Fruit fly (Drosophila melanogaster) whole organism, prepupa: ENCODE measurements around the gene CG15418.

ENCODE experiments used
- Blimp-1 ChIP-seq: fragments of 200-800 bp; sonication (Bioruptor generic); optimal IDR thresholded peaks from 3 replicates; lab custom pipeline; 2017; ENCODE audit warnings: missing biosample characterization, missing genetic modification characterization, mild to moderate bottlenecking, moderate library complexity, missing genetic modification reagents
- CG10631 ChIP-seq: fragments of 200-800 bp; sonication (Bioruptor generic); optimal IDR thresholded peaks from 2 replicates; lab custom pipeline; 2016; ENCODE audit warnings: missing biosample characterization, missing genetic modification characterization
- CG10669 ChIP-seq: fragments of 200-800 bp; sonication (Bioruptor generic); optimal IDR thresholded peaks from 3 replicates; lab custom pipeline; 2018; ENCODE audit warnings: missing biosample characterization, mild to moderate bottlenecking, missing genetic modification characterization, moderate library complexity
- CG11294 ChIP-seq: fragments of 200-800 bp; sonication (Bioruptor generic); IDR thresholded peaks from 2 replicates; pipeline ENCODE4 v1.3.6; 2022; ENCODE audit warnings: missing biosample characterization, missing genetic modification characterization
- CG11762 ChIP-seq: fragments of 200-800 bp; sonication (Bioruptor generic); optimal IDR thresholded peaks from 3 replicates; lab custom pipeline; 2016; ENCODE audit warnings: missing biosample characterization, missing genetic modification characterization; ENCODE audit not compliant: insufficient read depth
- CG11902 ChIP-seq: fragments of 200-800 bp; sonication (Bioruptor generic); optimal IDR thresholded peaks from 3 replicates; lab custom pipeline; 2016; ENCODE audit warnings: missing biosample characterization, missing genetic modification characterization
- CG1621 ChIP-seq: fragments of 200-800 bp; sonication (Bioruptor generic); optimal IDR thresholded peaks from 3 replicates; lab custom pipeline; 2018; ENCODE audit warnings: missing biosample characterization, mild to moderate bottlenecking, missing genetic modification characterization
- CG16779 ChIP-seq: fragments of 200-800 bp; sonication (Bioruptor generic); optimal IDR thresholded peaks from 3 replicates; lab custom pipeline; 2017; ENCODE audit warnings: missing biosample characterization, mild to moderate bottlenecking, missing genetic modification characterization
- CG3032 ChIP-seq: fragments of 200-800 bp; optimal IDR thresholded peaks from 2 replicates; lab custom pipeline; 2019; ENCODE audit warnings: missing biosample characterization, mild to moderate bottlenecking, missing genetic modification characterization, moderate library complexity
- CG31627 ChIP-seq: fragments of 200-800 bp; sonication (Bioruptor generic); optimal IDR thresholded peaks from 3 replicates; lab custom pipeline; 2016; ENCODE audit warnings: missing biosample characterization, missing genetic modification characterization
- CG32006 ChIP-seq: fragments of 200-800 bp; sonication (Bioruptor generic); optimal IDR thresholded peaks from 3 replicates; lab custom pipeline; 2017; ENCODE audit warnings: missing biosample characterization, mild to moderate bottlenecking, missing genetic modification characterization
- CG34406 ChIP-seq: fragments of 200-800 bp; sonication (Bioruptor generic); optimal IDR thresholded peaks from 3 replicates; lab custom pipeline; 2016; ENCODE audit warnings: missing biosample characterization, missing genetic modification characterization
- CG3919 ChIP-seq: fragments of 200-800 bp; sonication (Bioruptor generic); optimal IDR thresholded peaks from 3 replicates; lab custom pipeline; 2016; ENCODE audit warnings: missing biosample characterization, missing genetic modification characterization
- CG4318 ChIP-seq: fragments of 200-800 bp; sonication (Bioruptor generic); optimal IDR thresholded peaks from 3 replicates; lab custom pipeline; 2017; ENCODE audit warnings: missing biosample characterization, mild to moderate bottlenecking, missing genetic modification characterization
- CG6163 ChIP-seq: fragments of 200-800 bp; sonication (Bioruptor generic); IDR thresholded peaks from 3 replicates; pipeline ENCODE4 v1.3.6; 2022; ENCODE audit warnings: missing biosample characterization, missing genetic modification characterization
- CG6276 ChIP-seq: fragments of 200-800 bp; sonication (Bioruptor generic); optimal IDR thresholded peaks from 2 replicates; lab custom pipeline; 2017; ENCODE audit warnings: missing biosample characterization, mild to moderate bottlenecking, missing genetic modification characterization
- CG6792 ChIP-seq: fragments of 200-800 bp; sonication (Bioruptor generic); optimal IDR thresholded peaks from 3 replicates; lab custom pipeline; 2016; ENCODE audit warnings: missing biosample characterization, missing genetic modification characterization
- CG6808 ChIP-seq: fragments of 200-800 bp; sonication (Bioruptor generic); optimal IDR thresholded peaks from 3 replicates; lab custom pipeline; 2017; ENCODE audit warnings: missing biosample characterization, missing genetic modification characterization, mild to moderate bottlenecking, moderate library complexity, missing genetic modification reagents
- CG6854 ChIP-seq: fragments of 200-800 bp; sonication (Bioruptor generic); optimal IDR thresholded peaks from 2 replicates; lab custom pipeline; 2017; ENCODE audit warnings: missing biosample characterization, mild to moderate bottlenecking, missing genetic modification characterization
- CG8119 ChIP-seq: fragments of 200-800 bp; sonication (Bioruptor generic); IDR thresholded peaks from 3 replicates; pipeline ENCODE4 v1.3.6; 2022; ENCODE audit warnings: missing biosample characterization, missing genetic modification characterization
- CG8319 ChIP-seq: fragments of 200-800 bp; sonication (Bioruptor generic); optimal IDR thresholded peaks from 3 replicates; lab custom pipeline; 2016; ENCODE audit warnings: missing biosample characterization, missing genetic modification characterization
- CG8632 ChIP-seq: fragments of 200-800 bp; sonication (Bioruptor generic); optimal IDR thresholded peaks from 3 replicates; lab custom pipeline; 2016; ENCODE audit warnings: missing biosample characterization, missing genetic modification characterization
- CG9139 ChIP-seq: fragments of 200-800 bp; sonication (Bioruptor generic); optimal IDR thresholded peaks from 3 replicates; lab custom pipeline; 2017; ENCODE audit warnings: missing biosample characterization, mild to moderate bottlenecking, missing genetic modification characterization
- Eip75B ChIP-seq: fragments of 200-800 bp; sonication (Bioruptor generic); optimal IDR thresholded peaks from 3 replicates; lab custom pipeline; 2016; ENCODE audit warnings: missing biosample characterization, missing genetic modification characterization
- Eip78C ChIP-seq: fragments of 200-800 bp; sonication (Bioruptor generic); peaks from one replicate; lab custom pipeline; 2016; ENCODE audit warnings: missing biosample characterization, missing genetic modification characterization
- Eip93F ChIP-seq: fragments of 200-800 bp; sonication (Bioruptor generic); optimal IDR thresholded peaks from 2 replicates; lab custom pipeline; 2016; ENCODE audit warnings: missing biosample characterization, mild to moderate bottlenecking, missing genetic modification characterization
- Ets21C ChIP-seq: fragments of 200-800 bp; sonication (Bioruptor generic); optimal IDR thresholded peaks from 3 replicates; lab custom pipeline; 2016; ENCODE audit warnings: missing biosample characterization, missing genetic modification characterization
- Ets96B ChIP-seq: fragments of 200-800 bp; optimal IDR thresholded peaks from 2 replicates; lab custom pipeline; 2019; ENCODE audit warnings: missing biosample characterization, mild to moderate bottlenecking, missing genetic modification characterization, moderate library complexity
- Gug ChIP-seq: fragments of 200-800 bp; sonication (Bioruptor generic); IDR thresholded peaks from 2 replicates; pipeline ENCODE4 v1.3.6; 2022; ENCODE audit warnings: missing biosample characterization, missing genetic modification characterization
- Hr38 ChIP-seq: sonication (Bioruptor generic); optimal IDR thresholded peaks from 2 replicates; lab custom pipeline; 2016; ENCODE audit warnings: missing biosample characterization, missing genetic modification characterization
- Hr39 ChIP-seq: fragments of 200-800 bp; sonication (Bioruptor generic); optimal IDR thresholded peaks from 2 replicates; lab custom pipeline; 2016; ENCODE audit warnings: missing biosample characterization, missing genetic modification characterization
- Hr4 ChIP-seq: fragments of 200-800 bp; sonication (Bioruptor generic); optimal IDR thresholded peaks from 3 replicates; lab custom pipeline; 2016; ENCODE audit warnings: missing biosample characterization, missing genetic modification characterization
- Met ChIP-seq: fragments of 200-800 bp; sonication (Bioruptor generic); optimal IDR thresholded peaks from 3 replicates; lab custom pipeline; 2016; ENCODE audit warnings: missing biosample characterization, missing genetic modification characterization
- OdsH ChIP-seq: fragments of 200-800 bp; sonication (Bioruptor generic); optimal IDR thresholded peaks from 3 replicates; lab custom pipeline; 2016; ENCODE audit warnings: missing biosample characterization, missing genetic modification characterization
- Smox ChIP-seq: fragments of 200-800 bp; sonication (Bioruptor generic); optimal IDR thresholded peaks from 3 replicates; lab custom pipeline; 2016; ENCODE audit warnings: missing biosample characterization, missing genetic modification characterization
- Sox14 ChIP-seq: fragments of 200-800 bp; sonication (Bioruptor generic); optimal IDR thresholded peaks from 3 replicates; lab custom pipeline; 2016; ENCODE audit warnings: missing biosample characterization, missing genetic modification characterization
- Sox15 ChIP-seq: fragments of 200-800 bp; sonication (Bioruptor generic); optimal IDR thresholded peaks from 3 replicates; lab custom pipeline; 2016; ENCODE audit warnings: missing biosample characterization, missing genetic modification characterization
- achi ChIP-seq: fragments of 200-800 bp; sonication (Bioruptor generic); optimal IDR thresholded peaks from 3 replicates; lab custom pipeline; 2016; ENCODE audit warnings: missing biosample characterization, missing genetic modification characterization
- acj6 ChIP-seq: fragments of 200-800 bp; sonication (Bioruptor generic); optimal IDR thresholded peaks from 3 replicates; lab custom pipeline; 2016; ENCODE audit warnings: missing biosample characterization, missing genetic modification characterization
- cyc ChIP-seq: fragments of 200-800 bp; sonication (Bioruptor generic); optimal IDR thresholded peaks from 3 replicates; lab custom pipeline; 2016; ENCODE audit warnings: missing biosample characterization, missing genetic modification characterization
- dac ChIP-seq: fragments of 200-800 bp; sonication (Bioruptor generic); optimal IDR thresholded peaks from 2 replicates; lab custom pipeline; 2017; ENCODE audit warnings: missing biosample characterization, mild to moderate bottlenecking, missing genetic modification characterization
- dsx ChIP-seq: fragments of 200-800 bp; optimal IDR thresholded peaks from 3 replicates; lab custom pipeline; 2019; ENCODE audit warnings: missing biosample characterization, mild to moderate bottlenecking, missing genetic modification characterization, moderate library complexity; ENCODE audit not compliant: poor library complexity, severe bottlenecking
- eg ChIP-seq: fragments of 200-800 bp; sonication (Bioruptor generic); IDR thresholded peaks from 3 replicates; pipeline ENCODE4 v1.3.6; 2022; ENCODE audit warnings: missing biosample characterization, missing genetic modification characterization
- esn ChIP-seq: fragments of 200-800 bp; sonication (Bioruptor generic); optimal IDR thresholded peaks from 2 replicates; lab custom pipeline; 2016; ENCODE audit warnings: missing biosample characterization, mild to moderate bottlenecking, missing genetic modification characterization, moderate library complexity
- fd59A ChIP-seq: fragments of 200-800 bp; sonication (Bioruptor generic); optimal IDR thresholded peaks from 2 replicates; lab custom pipeline; 2017; ENCODE audit warnings: missing biosample characterization, mild to moderate bottlenecking, missing genetic modification characterization, missing genetic modification reagents
- fkh ChIP-seq: fragments of 200-800 bp; sonication (Bioruptor generic); optimal IDR thresholded peaks from 3 replicates; lab custom pipeline; 2017; ENCODE audit warnings: missing biosample characterization, mild to moderate bottlenecking, missing genetic modification characterization, moderate library complexity
- lz ChIP-seq: fragments of 200-800 bp; sonication (Bioruptor generic); optimal IDR thresholded peaks from 3 replicates; lab custom pipeline; 2016; ENCODE audit warnings: missing biosample characterization, missing genetic modification characterization
- net ChIP-seq: fragments of 200-800 bp; sonication (Bioruptor generic); optimal IDR thresholded peaks from 3 replicates; lab custom pipeline; 2016; ENCODE audit warnings: missing biosample characterization, missing genetic modification characterization
- pdm3 ChIP-seq: fragments of 200-800 bp; sonication (Bioruptor generic); optimal IDR thresholded peaks from 3 replicates; lab custom pipeline; 2016; ENCODE audit warnings: missing biosample characterization, missing genetic modification characterization
- salr ChIP-seq, 2 experiments: fragments of 200-800 bp; sonication (Bioruptor generic); optimal IDR thresholded peaks; 3 replicates each; lab custom pipeline; 2016 to 2018; ENCODE audit warnings: missing biosample characterization in 2 of 2, missing genetic modification characterization in 2 of 2, mild to moderate bottlenecking in 1 of 2
- spab ChIP-seq: fragments of 200-800 bp; sonication (Bioruptor generic); optimal IDR thresholded peaks from 2 replicates; lab custom pipeline; 2017; ENCODE audit warnings: missing biosample characterization, mild to moderate bottlenecking, missing genetic modification characterization, missing genetic modification reagents
- ss ChIP-seq, 2 experiments: fragments of 200-800 bp; sonication (Bioruptor generic); optimal IDR thresholded peaks; 2 replicates in 1 of 2; 3 replicates in 1 of 2; lab custom pipeline; 2017 to 2018; ENCODE audit warnings: mild to moderate bottlenecking in 2 of 2, missing biosample characterization in 2 of 2, missing genetic modification characterization in 2 of 2, moderate library complexity in 1 of 2

The CG15418 gene

DNA sequence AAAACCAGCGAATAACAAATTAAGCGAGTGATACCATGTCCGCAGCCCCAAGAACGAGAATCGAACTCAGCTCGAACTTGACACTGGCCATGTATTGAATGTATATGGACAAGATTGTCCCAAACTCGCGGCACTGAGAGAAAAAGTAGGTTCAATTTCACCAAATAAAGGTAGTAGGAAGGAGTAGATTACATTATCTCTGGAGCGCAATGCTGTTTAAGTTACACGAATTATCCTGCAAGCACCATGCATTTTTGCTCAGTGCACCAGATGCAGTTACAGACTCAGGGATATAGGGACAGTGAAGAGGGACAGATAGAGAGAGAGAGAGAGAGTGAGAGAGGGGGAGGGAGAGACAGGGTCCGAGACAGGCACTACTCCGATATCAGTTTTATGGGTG is 27.5 kb downstream of the CG15418 start:
- TF ChIP-seq Blimp-1 (GFP tag; lab: Kevin White, UChicago) (peak; percentile 39), fd59A (GFP tag; lab: Kevin White, UChicago) (peak; percentile 88), CG8319 (peak; percentile 67), CG32006 (GFP tag; lab: Kevin White, UChicago) (peak; percentile 53), Hr4 (GFP tag; lab: Kevin White, UChicago) (peak; percentile 29), Eip78C (GFP tag; lab: Kevin White, UChicago) (peak; percentile 93), CG10669 (GFP tag; lab: Kevin White, UChicago) (peak; percentile 91), achi (GFP tag; lab: Kevin White, UChicago) (peak; percentile 77), eg (GFP tag; lab: Robert Waterston, UW) (peak; percentile 62; the same call in 2 of the 3 replicates), fkh (no peak), Hr39 (GFP tag; lab: Kevin White, UChicago) (peak; percentile 84), CG6276 (GFP tag; lab: Kevin White, UChicago) (no peak), CG11294 (no peak; the same call in 1 of the 2 replicates), Ets21C (GFP tag; lab: Kevin White, UChicago) (peak; percentile 66), CG4318 (GFP tag; lab: Kevin White, UChicago) (no peak), CG8119 (GFP tag; lab: Robert Waterston, UW) (peak; percentile 34; the same call in 1 of the 3 replicates), CG3032 (tag; lab: Kevin White, UChicago) (peak; percentile 91), Eip75B (GFP tag; lab: Kevin White, UChicago) (peak; percentile 81), CG31627 (GFP tag; lab: Kevin White, UChicago) (peak; percentile 84), dac (no peak), pdm3 (peak; percentile 83), CG11762 (GFP tag; lab: Kevin White, UChicago) (peak; percentile 46), CG10631 (peak; percentile 86), Eip93F (GFP tag; lab: Kevin White, UChicago) (no peak), cyc (GFP tag; lab: Kevin White, UChicago) (peak; percentile 88), CG34406 (GFP tag; lab: Kevin White, UChicago) (peak; percentile 76), OdsH (GFP tag; lab: Kevin White, UChicago) (peak; percentile 84), CG11902 (GFP tag; lab: Kevin White, UChicago) (peak; percentile 83), Gug (peak; percentile 63; the same call in 1 of the 2 replicates), CG6808 (peak; percentile 84), Hr38 (GFP tag; lab: Kevin White, UChicago) (no peak), CG6854 (GFP tag; lab: Kevin White, UChicago) (no peak), Sox15 (peak; percentile 68), Smox (GFP tag; lab: Kevin White, UChicago) (peak; percentile 68), esn (GFP tag; lab: Kevin White, UChicago) (peak; percentile 78), acj6 (peak; percentile 82), dsx (GFP tag; lab: Kevin White, UChicago) (peak; percentile 89), CG3919 (GFP tag; lab: Kevin White, UChicago) (peak; percentile 88), CG6792 (GFP tag; lab: Kevin White, UChicago) (peak; percentile 86), Met (GFP tag; lab: Kevin White, UChicago) (peak; percentile 76), Ets96B (tag; lab: Kevin White, UChicago) (peak; percentile 88), CG16779 (tag; lab: Kevin White, UChicago) (peak; percentile 3), CG1621 (tag; lab: Kevin White, UChicago) (peak; percentile 87), CG9139 (GFP tag; lab: Kevin White, UChicago) (peak; percentile 64), Sox14 (GFP tag; lab: Kevin White, UChicago) (peak; percentile 77), salr (GFP tag; optimal IDR thresholded peaks at IDR 0.05; lab: Kevin White, UChicago) (peak; percentile 47 to 88), ss (GFP tag; optimal IDR thresholded peaks at IDR 0.05; lab: Kevin White, UChicago) (peak; percentile 58 to 85), spab (GFP tag; lab: Kevin White, UChicago) (peak; percentile 86), CG6163 (GFP tag; lab: Robert Waterston, UW) (peak; percentile 93), net (GFP tag; lab: Kevin White, UChicago) (peak; percentile 63), lz (peak; percentile 81), CG8632 (peak; percentile 76)
